Worm (Caenorhabditis elegans) whole organism, L1 larva: Measurements from ENCODE around the gene alh-4.

ENCODE experiments used
- C16A3.4 ChIP-seq: fragments of 150-350 bp; optimal IDR thresholded peaks from 2 replicates; lab custom pipeline; 2014; ENCODE audit warnings: missing biosample characterization, missing genetic modification characterization
- C34B4.2 ChIP-seq: sonication (generic microtip); optimal IDR thresholded peaks from 2 replicates; lab custom pipeline; 2017; ENCODE audit warnings: mild to moderate bottlenecking, missing genetic modification characterization, missing compliant biosample characterization
- F16B12.6 ChIP-seq: fragments of 150-350 bp; optimal IDR thresholded peaks from 2 replicates; lab custom pipeline; 2014; ENCODE audit warnings: missing biosample characterization, missing genetic modification characterization
- Y116A8C.19 ChIP-seq: sonication (generic microtip); optimal IDR thresholded peaks from 2 replicates; lab custom pipeline; 2016; ENCODE audit warnings: missing compliant biosample characterization, missing genetic modification characterization, borderline replicate concordance
- aha-1 ChIP-seq: fragments of 150-350 bp; optimal IDR thresholded peaks from 2 replicates; lab custom pipeline; 2014; ENCODE audit warnings: missing biosample characterization, missing genetic modification characterization
- alr-1 ChIP-seq: fragments of 200-800 bp; sonication (Bioruptor generic); optimal IDR thresholded peaks from 2 replicates; lab custom pipeline; 2018; ENCODE audit warnings: borderline replicate concordance, mild to moderate bottlenecking, missing genetic modification characterization, missing compliant biosample characterization
- ceh-63 ChIP-seq: fragments of 200-800 bp; sonication (Bioruptor generic); optimal IDR thresholded peaks from 2 replicates; lab custom pipeline; 2018; ENCODE audit warnings: mild to moderate bottlenecking, missing genetic modification characterization, missing compliant biosample characterization
- ceh-8 ChIP-seq: fragments of 200-800 bp; sonication (Bioruptor generic); optimal IDR thresholded peaks from 2 replicates; lab custom pipeline; 2018; ENCODE audit warnings: mild to moderate bottlenecking, missing genetic modification characterization, moderate library complexity, missing compliant biosample characterization
- ceh-82 ChIP-seq, 3 experiments: fragments of 150-350 bp in 1 of 3; sonication (generic microtip) in 2 of 3; optimal IDR thresholded peaks; 2 replicates each; lab custom pipeline; 2014 to 2017; ENCODE audit warnings: missing biosample characterization in 3 of 3, missing genetic modification characterization in 3 of 3
- ceh-90 ChIP-seq: sonication (generic microtip); optimal IDR thresholded peaks from 2 replicates; lab custom pipeline; 2016; ENCODE audit warnings: missing genetic modification characterization, missing compliant biosample characterization
- ces-1 ChIP-seq: fragments of 150-350 bp; optimal IDR thresholded peaks from 2 replicates; lab custom pipeline; 2014; ENCODE audit warnings: missing biosample characterization, missing genetic modification reagents, missing genetic modification characterization
- dsc-1 ChIP-seq: sonication (generic microtip); optimal IDR thresholded peaks from 2 replicates; lab custom pipeline; 2016; ENCODE audit warnings: mild to moderate bottlenecking, missing genetic modification characterization, missing compliant biosample characterization
- efl-3 ChIP-seq: fragments of 200-800 bp; sonication (Bioruptor generic); optimal IDR thresholded peaks from 2 replicates; lab custom pipeline; 2018; ENCODE audit warnings: mild to moderate bottlenecking, missing genetic modification characterization, missing compliant biosample characterization
- egl-13 ChIP-seq: sonication (generic microtip); optimal IDR thresholded peaks from 2 replicates; lab custom pipeline; 2016; ENCODE audit warnings: missing genotype, missing genetic modification reagents, missing genetic modification characterization, missing compliant biosample characterization
- egl-27 ChIP-seq, 2 experiments: fragments of 150-350 bp in 1 of 2; sonication (generic microtip); optimal IDR thresholded peaks; 3 replicates each; lab custom pipeline; 2017 to 2018; ENCODE audit warnings: missing biosample characterization in 2 of 2, missing genetic modification characterization in 2 of 2, missing genetic modification reagents in 2 of 2
- elt-3 ChIP-seq, 6 experiments: fragments of 150-350 bp in 1 of 6; sonication (generic microtip); optimal IDR thresholded peaks; 2 replicates each; lab custom pipeline; 2017 to 2018; ENCODE audit warnings: missing biosample characterization in 6 of 6, missing genetic modification characterization in 6 of 6, inconsistent platforms in 1 of 6
- fkh-4 ChIP-seq: sonication (generic microtip); optimal IDR thresholded peaks from 2 replicates; lab custom pipeline; 2016; ENCODE audit warnings: missing compliant biosample characterization, missing genetic modification characterization, borderline replicate concordance
- fkh-8 ChIP-seq: sonication (generic microtip); optimal IDR thresholded peaks from 2 replicates; lab custom pipeline; 2016; ENCODE audit warnings: mild to moderate bottlenecking, missing genetic modification characterization, missing compliant biosample characterization
- grh-1 ChIP-seq: fragments of 200-800 bp; sonication (Bioruptor generic); IDR thresholded peaks from 2 replicates; pipeline ENCODE4 v1.3.6; 2022; ENCODE audit warnings: missing genetic modification reagents, missing genetic modification characterization, missing compliant biosample characterization
- hlh-17 ChIP-seq: fragments of 200-800 bp; sonication (Bioruptor generic); optimal IDR thresholded peaks from 2 replicates; lab custom pipeline; 2018; ENCODE audit warnings: missing genetic modification characterization, mild to moderate bottlenecking, missing compliant biosample characterization, moderate library complexity, borderline replicate concordance
- hpl-2 ChIP-seq: fragments of 150-350 bp; optimal IDR thresholded peaks from 2 replicates; lab custom pipeline; 2014; ENCODE audit warnings: missing biosample characterization, missing genetic modification reagents, missing genetic modification characterization
- irx-1 ChIP-seq: sonication (generic microtip); optimal IDR thresholded peaks from 2 replicates; lab custom pipeline; 2016; ENCODE audit warnings: missing genetic modification characterization, missing compliant biosample characterization
- lin-15B ChIP-seq: fragments of 150-350 bp; sonication (generic microtip); optimal IDR thresholded peaks from 3 replicates; lab custom pipeline; 2014; ENCODE audit warnings: missing biosample characterization, missing genetic modification characterization
- lin-35 ChIP-seq, 2 experiments: fragments of 150-350 bp; optimal IDR thresholded peaks; 2 replicates each; lab custom pipeline; 2014; ENCODE audit warnings: missing biosample characterization in 2 of 2, missing genetic modification characterization in 2 of 2, missing genetic modification reagents in 2 of 2
- lin-39 ChIP-seq: fragments of 150-350 bp; optimal IDR thresholded peaks from 2 replicates; lab custom pipeline; 2014; ENCODE audit warnings: missing biosample characterization, missing genetic modification reagents, missing genetic modification characterization
- lsy-2 ChIP-seq, 2 experiments: fragments of 150-350 bp; optimal IDR thresholded peaks; 2 replicates each; lab custom pipeline; 2014; ENCODE audit warnings: missing biosample characterization in 2 of 2, missing genetic modification characterization in 2 of 2
- mab-9 ChIP-seq: fragments of 200-800 bp; sonication (Bioruptor generic); IDR thresholded peaks from 2 replicates; pipeline ENCODE4 v1.3.6; 2022; ENCODE audit warnings: missing genetic modification reagents, missing genetic modification characterization, missing compliant biosample characterization
- mdl-1 ChIP-seq, 2 experiments: fragments of 150-350 bp; optimal IDR thresholded peaks; 2 replicates each; lab custom pipeline; 2014 to 2017; ENCODE audit warnings: missing biosample characterization in 2 of 2, missing genetic modification characterization in 2 of 2, inconsistent platforms in 1 of 2
- mep-1 ChIP-seq: fragments of 150-350 bp; optimal IDR thresholded peaks from 2 replicates; lab custom pipeline; 2014; ENCODE audit warnings: missing biosample characterization, missing genetic modification characterization
- nhr-12 ChIP-seq: sonication (generic microtip); optimal IDR thresholded peaks from 2 replicates; lab custom pipeline; 2017; ENCODE audit warnings: missing biosample characterization, missing genetic modification characterization
- nhr-19 ChIP-seq: fragments of 200-800 bp; sonication (Bioruptor generic); conservative IDR thresholded peaks from 2 replicates; pipeline ENCODE4 v1.3.6; 2022; ENCODE audit warnings: missing genetic modification characterization, missing compliant biosample characterization
- nhr-237 ChIP-seq: fragments of 150-350 bp; optimal IDR thresholded peaks from 2 replicates; lab custom pipeline; 2014; ENCODE audit warnings: missing biosample characterization, missing genetic modification characterization
- pag-3 ChIP-seq: sonication (generic microtip); optimal IDR thresholded peaks from 2 replicates; lab custom pipeline; 2017; ENCODE audit warnings: missing genetic modification characterization, mild to moderate bottlenecking, missing compliant biosample characterization, antibody characterized with exemption, borderline replicate concordance; ENCODE audit not compliant: insufficient read depth
- pax-3 ChIP-seq: fragments of 200-800 bp; sonication (Bioruptor generic); optimal IDR thresholded peaks from 2 replicates; lab custom pipeline; 2018; ENCODE audit warnings: mild to moderate bottlenecking, missing genetic modification characterization, moderate library complexity, missing compliant biosample characterization
- pqm-1 ChIP-seq: sonication (generic microtip); optimal IDR thresholded peaks from 3 replicates; lab custom pipeline; 2017; ENCODE audit warnings: missing biosample characterization, missing genetic modification characterization
- rnt-1 ChIP-seq: sonication (generic microtip); optimal IDR thresholded peaks from 2 replicates; lab custom pipeline; 2016; ENCODE audit warnings: mild to moderate bottlenecking, missing genetic modification characterization, moderate library complexity, missing compliant biosample characterization
- snpc-4 ChIP-seq: fragments of 150-350 bp; optimal IDR thresholded peaks from 2 replicates; lab custom pipeline; 2014; ENCODE audit warnings: missing biosample characterization, missing genetic modification characterization
- snu-23 ChIP-seq: sonication (generic microtip); optimal IDR thresholded peaks from 2 replicates; lab custom pipeline; 2016; ENCODE audit warnings: missing genetic modification characterization, missing compliant biosample characterization
- sptf-1 ChIP-seq: fragments of 150-350 bp; optimal IDR thresholded peaks from 2 replicates; lab custom pipeline; 2014; ENCODE audit warnings: missing biosample characterization, missing genetic modification characterization
- sup-37 ChIP-seq: fragments of 200-800 bp; sonication (Bioruptor generic); optimal IDR thresholded peaks from 2 replicates; lab custom pipeline; 2018; ENCODE audit warnings: mild to moderate bottlenecking, missing genetic modification characterization, missing compliant biosample characterization
- tbx-2 ChIP-seq: sonication (generic microtip); optimal IDR thresholded peaks from 2 replicates; lab custom pipeline; 2016; ENCODE audit warnings: missing genetic modification characterization, missing compliant biosample characterization
- tlp-1 ChIP-seq: fragments of 150-350 bp; optimal IDR thresholded peaks from 2 replicates; lab custom pipeline; 2014; ENCODE audit warnings: missing biosample characterization, missing genetic modification characterization
- unc-30 ChIP-seq: sonication (generic microtip); optimal IDR thresholded peaks from 2 replicates; lab custom pipeline; 2017; ENCODE audit warnings: missing biosample characterization, missing genetic modification characterization
- vab-15 ChIP-seq: sonication (generic microtip); optimal IDR thresholded peaks from 2 replicates; lab custom pipeline; 2017; ENCODE audit warnings: missing genotype, mild to moderate bottlenecking, missing genetic modification characterization, missing compliant biosample characterization
- xbp-1 ChIP-seq: sonication (generic microtip); optimal IDR thresholded peaks from 2 replicates; lab custom pipeline; 2016; ENCODE audit warnings: missing genetic modification characterization, missing compliant biosample characterization
- zag-1 ChIP-seq: fragments of 150-350 bp; optimal IDR thresholded peaks from 2 replicates; lab custom pipeline; 2014; ENCODE audit warnings: missing biosample characterization, missing genetic modification characterization
- ztf-11 ChIP-seq, 2 experiments: sonication (generic microtip); optimal IDR thresholded peaks; 2 replicates each; lab custom pipeline; 2016 to 2017; ENCODE audit warnings: missing genetic modification characterization in 2 of 2, missing biosample characterization in 1 of 2, missing compliant biosample characterization in 1 of 2

alh-4 gene

ce11 chrV:6433446-6434178, 3.9 kb upstream of the alh-4 start, which contains the start of the genes gad-1 and erfa-1 (continued):
- TF ChIP-seq mab-9 (GFP tag; lab: Robert Waterston, UW) (no peak), grh-1 (GFP tag; lab: Robert Waterston, UW) (no peak), elt-3 (tag; optimal IDR thresholded peaks at IDR 0.05; lab: Kevin White, UChicago) (peak in 1 of 6 experiments; percentile 36), F16B12.6 (tag; lab: Kevin White, UChicago) (peak; percentile 56), irx-1 (peak; percentile 29), alr-1 (no peak), nhr-237 (no peak), ceh-82 (tag; optimal IDR thresholded peaks at IDR 0.05; lab: Kevin White, UChicago) (peak in 1 of 3 experiments; percentile 80), pqm-1 (tag; lab: Kevin White, UChicago) (no peak), efl-3 (no peak), lin-35 (GFP tag; optimal IDR thresholded peaks at IDR 0.05; lab: Kevin White, UChicago) (peak; percentile 74 to 82), fkh-4 (tag; lab: Kevin White, UChicago) (no peak), C16A3.4 (tag; lab: Kevin White, UChicago) (peak; percentile 72), egl-27 (tag; optimal IDR thresholded peaks at IDR 0.05; lab: Kevin White, UChicago) (no peak), nhr-12 (tag; lab: Kevin White, UChicago) (no peak), lin-39 (tag; lab: Kevin White, UChicago) (no peak), ztf-11 (tag; optimal IDR thresholded peaks at IDR 0.05; lab: Kevin White, UChicago) (peak in 1 of 2 experiments; percentile 30), C34B4.2 (tag; lab: Kevin White, UChicago) (no peak), mep-1 (tag; lab: Kevin White, UChicago) (peak; percentile 70), nhr-19 (peak; percentile 43; the same call in 1 of the 2 replicates), snpc-4 (tag; lab: Kevin White, UChicago) (no peak), sptf-1 (no peak), lsy-2 (tag; optimal IDR thresholded peaks at IDR 0.05; lab: Kevin White, UChicago) (peak; percentile 68 to 95), Y116A8C.19 (tag; lab: Kevin White, UChicago) (no peak), unc-30 (tag; lab: Kevin White, UChicago) (no peak), pax-3 (tag; lab: Kevin White, UChicago) (no peak), zag-1 (tag; lab: Kevin White, UChicago) (no peak), fkh-8 (tag; lab: Kevin White, UChicago) (peak; percentile 44), pag-3 (tag; lab: Kevin White, UChicago) (no peak), tbx-2 (tag; lab: Kevin White, UChicago) (peak; percentile 58), rnt-1 (tag; lab: Kevin White, UChicago) (peak; percentile 87), tlp-1 (tag; lab: Kevin White, UChicago) (no peak), dsc-1 (no peak), hlh-17 (GFP tag; lab: Kevin White, UChicago) (no peak), hpl-2 (GFP tag; lab: Kevin White, UChicago) (no peak), aha-1 (tag; lab: Kevin White, UChicago) (no peak), ces-1 (GFP tag; lab: Kevin White, UChicago) (no peak)

ce11 chrV:6430526-6431371, 1.0 kb upstream of the alh-4 start:
- TF ChIP-seq mep-1 (tag; lab: Kevin White, UChicago): no peak
- TF ChIP-seq aha-1 (tag; lab: Kevin White, UChicago): no peak
- peak in 1 of 2 experiments; percentile 16 for TF ChIP-seq lin-35 (GFP tag; optimal IDR thresholded peaks at IDR 0.05; lab: Kevin White, UChicago)
- no peak for TF ChIP-seq lin-15B (tag; lab: Kevin White, UChicago)
- TF ChIP-seq ceh-90 (tag; lab: Kevin White, UChicago): no peak
- TF ChIP-seq mab-9 (GFP tag; lab: Robert Waterston, UW): no peak
- TF ChIP-seq irx-1: no peak
- peak in 1 of 2 experiments; percentile 10 for TF ChIP-seq lsy-2 (tag; optimal IDR thresholded peaks at IDR 0.05; lab: Kevin White, UChicago)
- TF ChIP-seq sup-37: no peak
- no peak for TF ChIP-seq egl-13 (tag; lab: Kevin White, UChicago)
- no peak for TF ChIP-seq mdl-1 (tag; optimal IDR thresholded peaks at IDR 0.05; lab: Kevin White, UChicago)
- TF ChIP-seq C16A3.4 (tag; lab: Kevin White, UChicago): no peak
- TF ChIP-seq snu-23 (GFP tag; lab: Kevin White, UChicago): peak; percentile 3
- no peak for TF ChIP-seq ceh-63 (GFP tag; lab: Kevin White, UChicago)
- TF ChIP-seq vab-15 (tag; lab: Kevin White, UChicago): no peak
- no peak for TF ChIP-seq xbp-1 (tag; lab: Kevin White, UChicago)
- TF ChIP-seq ceh-8 (GFP tag; lab: Kevin White, UChicago): no peak
- TF ChIP-seq zag-1 (tag; lab: Kevin White, UChicago): no peak
- TF ChIP-seq sptf-1: no peak
- peak in 2 of 6 experiments; percentile 3 to 24 for TF ChIP-seq elt-3 (tag; optimal IDR thresholded peaks at IDR 0.05; lab: Kevin White, UChicago)
